Worm (Caenorhabditis elegans) whole organism, young adult: ENCODE results near the gene F34H10.5.
A peak's percentile ranks its signal among the peaks of the same experiment; 100 is the strongest.

Experiments used
- B0336.3 ChIP-seq: fragments of 200-800 bp; sonication (Bioruptor generic); IDR thresholded peaks from 2 replicates; pipeline ENCODE4 v1.3.6; 2022; ENCODE audit warnings: missing genetic modification characterization, missing compliant biosample characterization
- D2030.7 ChIP-seq: fragments of 200-800 bp; sonication (Bioruptor generic); IDR thresholded peaks from 2 replicates; pipeline ENCODE4 v1.3.6; 2022; ENCODE audit warnings: missing genetic modification reagents, missing genetic modification characterization, missing compliant biosample characterization
- F22D6.2 ChIP-seq: sonication (generic microtip); optimal IDR thresholded peaks from 2 replicates; lab custom pipeline; 2016; ENCODE audit warnings: mild to moderate bottlenecking, missing genetic modification characterization, missing compliant biosample characterization
- F23B12.7 ChIP-seq: sonication (generic microtip); optimal IDR thresholded peaks from 2 replicates; lab custom pipeline; 2017; ENCODE audit warnings: missing genetic modification characterization, mild to moderate bottlenecking, missing compliant biosample characterization, antibody characterized with exemption, moderate library complexity; ENCODE audit not compliant: insufficient read depth
- F37B4.10 ChIP-seq: fragments of 200-800 bp; sonication (Bioruptor generic); IDR thresholded peaks from 2 replicates; pipeline ENCODE4 v1.3.6; 2022; ENCODE audit warnings: missing genetic modification characterization, missing compliant biosample characterization
- F57A8.1 ChIP-seq: fragments of 200-800 bp; sonication (Bioruptor generic); optimal IDR thresholded peaks from 2 replicates; lab custom pipeline; 2018; ENCODE audit warnings: mild to moderate bottlenecking, missing genetic modification characterization, moderate library complexity, missing compliant biosample characterization
- Y56A3A.18 ChIP-seq: fragments of 200-800 bp; sonication (Bioruptor generic); IDR thresholded peaks from 2 replicates; pipeline ENCODE4 v1.3.6; 2022; ENCODE audit warnings: missing genetic modification reagents, missing genetic modification characterization, missing compliant biosample characterization
- Y95B8A.8 ChIP-seq: fragments of 200-800 bp; sonication (Bioruptor generic); IDR thresholded peaks from 2 replicates; pipeline ENCODE4 v1.3.6; 2022; ENCODE audit warnings: missing genetic modification reagents, missing genetic modification characterization, missing compliant biosample characterization
- aptf-3 ChIP-seq: fragments of 200-800 bp; sonication (Bioruptor generic); IDR thresholded peaks from 2 replicates; pipeline ENCODE4 v1.3.6; 2022; ENCODE audit warnings: missing genetic modification characterization, missing compliant biosample characterization
- athp-1 ChIP-seq: sonication (generic microtip); optimal IDR thresholded peaks from 2 replicates; lab custom pipeline; 2017; ENCODE audit warnings: mild to moderate bottlenecking, missing genetic modification characterization, missing compliant biosample characterization
- ccch-3 ChIP-seq: fragments of 200-800 bp; sonication (Bioruptor generic); optimal IDR thresholded peaks from 2 replicates; lab custom pipeline; 2018; ENCODE audit warnings: mild to moderate bottlenecking, missing genetic modification characterization, missing compliant biosample characterization
- chd-7 ChIP-seq: sonication (generic microtip); optimal IDR thresholded peaks from 2 replicates; lab custom pipeline; 2016; ENCODE audit warnings: mild to moderate bottlenecking, missing genetic modification characterization, moderate library complexity, missing compliant biosample characterization
- die-1 ChIP-seq: sonication (generic microtip); optimal IDR thresholded peaks from 2 replicates; lab custom pipeline; 2016; ENCODE audit warnings: missing genotype, mild to moderate bottlenecking, missing genetic modification characterization, missing compliant biosample characterization
- dox-1 ChIP-seq: fragments of 200-800 bp; sonication (Bioruptor generic); IDR thresholded peaks from 2 replicates; pipeline ENCODE4 v1.3.6; 2022; ENCODE audit warnings: missing genetic modification reagents, missing genetic modification characterization, missing compliant biosample characterization
- efl-1 ChIP-seq: fragments of 150-350 bp; optimal IDR thresholded peaks from 2 replicates; lab custom pipeline; 2014; ENCODE audit warnings: missing biosample characterization, missing genetic modification reagents, missing genetic modification characterization
- egl-18 ChIP-seq: fragments of 200-800 bp; sonication (Bioruptor generic); IDR thresholded peaks from 2 replicates; pipeline ENCODE4 v1.3.6; 2022; ENCODE audit warnings: missing genetic modification reagents, missing genetic modification characterization, missing compliant biosample characterization
- egl-44 ChIP-seq: fragments of 200-800 bp; sonication (Bioruptor generic); IDR thresholded peaks from 2 replicates; pipeline ENCODE4 v1.3.6; 2022; ENCODE audit warnings: missing genetic modification reagents, missing genetic modification characterization, missing compliant biosample characterization
- gei-17 ChIP-seq: fragments of 200-800 bp; sonication (Bioruptor generic); optimal IDR thresholded peaks from 2 replicates; lab custom pipeline; 2018; ENCODE audit warnings: mild to moderate bottlenecking, missing genetic modification characterization, missing compliant biosample characterization
- hlh-12 ChIP-seq: sonication (generic microtip); optimal IDR thresholded peaks from 2 replicates; lab custom pipeline; 2016; ENCODE audit warnings: missing genetic modification characterization, missing compliant biosample characterization
- hmg-20 ChIP-seq: fragments of 200-800 bp; sonication (Bioruptor generic); IDR thresholded peaks from 2 replicates; pipeline ENCODE4 v1.3.6; 2022; ENCODE audit warnings: missing genetic modification reagents, missing genetic modification characterization, missing compliant biosample characterization
- hrde-1 ChIP-seq: sonication (generic microtip); optimal IDR thresholded peaks from 2 replicates; lab custom pipeline; 2016; ENCODE audit warnings: missing genetic modification characterization, mild to moderate bottlenecking, missing compliant biosample characterization, moderate library complexity, missing genotype, missing genetic modification reagents, borderline replicate concordance
- lin-40 ChIP-seq: sonication (generic microtip); optimal IDR thresholded peaks from 2 replicates; lab custom pipeline; 2016; ENCODE audit warnings: missing genetic modification characterization, mild to moderate bottlenecking, missing compliant biosample characterization, missing genotype, missing genetic modification reagents
- mcd-1 ChIP-seq: fragments of 200-800 bp; sonication (Bioruptor generic); IDR thresholded peaks from 2 replicates; pipeline ENCODE4 v1.3.6; 2022; ENCODE audit warnings: missing genetic modification reagents, missing genetic modification characterization, missing compliant biosample characterization
- mel-28 ChIP-seq: sonication (generic microtip); optimal IDR thresholded peaks from 2 replicates; lab custom pipeline; 2016; ENCODE audit warnings: borderline replicate concordance, mild to moderate bottlenecking, missing genetic modification characterization, missing compliant biosample characterization
- nhr-120 ChIP-seq: fragments of 200-800 bp; sonication (Bioruptor generic); IDR thresholded peaks from 2 replicates; pipeline ENCODE4 v1.3.6; 2022; ENCODE audit warnings: missing genetic modification characterization, missing compliant biosample characterization
- nhr-27 ChIP-seq: fragments of 200-800 bp; sonication (Bioruptor generic); optimal IDR thresholded peaks from 2 replicates; lab custom pipeline; 2018; ENCODE audit warnings: mild to moderate bottlenecking, missing genetic modification characterization, moderate library complexity, missing compliant biosample characterization
- rpc-1 ChIP-seq, 2 experiments: fragments of 150-350 bp in 1 of 2; sonication (generic microtip) in 1 of 2; optimal IDR thresholded peaks; 2 replicates each; lab custom pipeline; 2014 to 2018; ENCODE audit warnings: missing biosample characterization in 1 of 2, missing genetic modification characterization in 1 of 2, missing genetic modification reagents in 1 of 2, missing genotype in 1 of 2
- sea-2 ChIP-seq: fragments of 200-800 bp; sonication (Bioruptor generic); IDR thresholded peaks from 2 replicates; pipeline ENCODE4 v1.3.6; 2022; ENCODE audit warnings: missing genetic modification characterization, missing compliant biosample characterization
- somi-1 ChIP-seq: fragments of 200-800 bp; sonication (Bioruptor generic); optimal IDR thresholded peaks from 2 replicates; lab custom pipeline; 2018; ENCODE audit warnings: mild to moderate bottlenecking, missing genetic modification characterization, missing compliant biosample characterization
- unc-130 ChIP-seq: sonication (generic microtip); optimal IDR thresholded peaks from 2 replicates; lab custom pipeline; 2016; ENCODE audit warnings: missing genetic modification reagents, missing genetic modification characterization, missing compliant biosample characterization
- unc-62 ChIP-seq: fragments of 150-350 bp; optimal IDR thresholded peaks from 2 replicates; lab custom pipeline; 2014; ENCODE audit warnings: missing biosample characterization, missing genetic modification reagents, missing genetic modification characterization
- xnd-1 ChIP-seq: sonication (generic microtip); optimal IDR thresholded peaks from 2 replicates; lab custom pipeline; 2016; ENCODE audit warnings: missing genotype, missing genetic modification reagents, missing genetic modification characterization, missing compliant biosample characterization
- ztf-22 ChIP-seq: fragments of 200-800 bp; sonication (Bioruptor generic); optimal IDR thresholded peaks from 2 replicates; lab custom pipeline; 2018; ENCODE audit warnings: mild to moderate bottlenecking, missing genetic modification characterization, moderate library complexity, missing compliant biosample characterization
- ztf-6 ChIP-seq: fragments of 200-800 bp; sonication (Bioruptor generic); IDR thresholded peaks from 2 replicates; pipeline ENCODE4 v1.3.6; 2022; ENCODE audit warnings: missing genetic modification reagents, missing genetic modification characterization, missing compliant biosample characterization

The F34H10.5 gene

ce11 chrX:9638825-9639474, 3.5 kb downstream of the F34H10.5 start (continued):
- no peak for TF ChIP-seq ccch-3
- no peak for TF ChIP-seq mcd-1
- no peak for TF ChIP-seq F57A8.1 (GFP tag; lab: Kevin White, UChicago)
- TF ChIP-seq unc-62 = no peak
- TF ChIP-seq Y56A3A.18 (GFP tag; lab: Robert Waterston, UW) = no peak
- no peak for TF ChIP-seq efl-1 (GFP tag; lab: Kevin White, UChicago)
- TF ChIP-seq egl-18 (GFP tag; lab: Robert Waterston, UW) = no peak
- TF ChIP-seq, all 124 proteins: peak for 4

ce11 chrX:9640902-9641301, 5.4 kb downstream of the F34H10.5 start:
- TF ChIP-seq F37B4.10 (GFP tag; lab: Robert Waterston, UW) = no peak
- TF ChIP-seq ztf-22 = no peak
- TF ChIP-seq egl-44 (GFP tag; lab: Robert Waterston, UW) = no peak
- TF ChIP-seq chd-7 (tag; lab: Kevin White, UChicago) = no peak
- no peak for TF ChIP-seq gei-17 (GFP tag; lab: Kevin White, UChicago)
- no peak for TF ChIP-seq rpc-1 (optimal IDR thresholded peaks at IDR 0.05; lab: Kevin White, UChicago)
- TF ChIP-seq rpc-1 (tag; optimal IDR thresholded peaks at IDR 0.05; lab: Kevin White, UChicago) = no peak
- TF ChIP-seq unc-130 (GFP tag; lab: Kevin White, UChicago) = no peak
- no peak for TF ChIP-seq hmg-20
- no peak for TF ChIP-seq dox-1
- no peak for TF ChIP-seq aptf-3 (GFP tag; lab: Robert Waterston, UW)
- TF ChIP-seq sea-2 (GFP tag; lab: Robert Waterston, UW) = no peak
- TF ChIP-seq Y95B8A.8 (GFP tag; lab: Robert Waterston, UW) = no peak
- TF ChIP-seq nhr-27 (tag; lab: Kevin White, UChicago) = no peak

ce11 chrX:9642775-9643461, 7.4 kb downstream of the F34H10.5 start:
- TF ChIP-seq F37B4.10 (GFP tag; lab: Robert Waterston, UW) = no peak
- TF ChIP-seq F23B12.7 (tag; lab: Kevin White, UChicago) = no peak
- TF ChIP-seq ztf-6 (GFP tag; lab: Robert Waterston, UW) = no peak
- no peak for TF ChIP-seq nhr-120
- peak; percentile 39 for TF ChIP-seq lin-40 (tag; lab: Kevin White, UChicago)
- peak; percentile 65 for TF ChIP-seq somi-1 (GFP tag; lab: Kevin White, UChicago)
- TF ChIP-seq, all 124 proteins: peak for 2

ce11 chrX:9648098-9648574, 12.7 kb downstream of the F34H10.5 start, which contains the start of gene F34H10.4:
F34H10.4 (plus strand) TSS chrX:9648524.
- TF ChIP-seq die-1 (tag; lab: Kevin White, UChicago) = no peak
- no peak for TF ChIP-seq lin-40 (tag; lab: Kevin White, UChicago)
- TF ChIP-seq athp-1 (tag; lab: Kevin White, UChicago) = no peak
- no peak for TF ChIP-seq hrde-1 (tag; lab: Kevin White, UChicago)
- TF ChIP-seq F22D6.2 (tag; lab: Kevin White, UChicago) = no peak
- TF ChIP-seq xnd-1 = no peak
- TF ChIP-seq D2030.7 = no peak
- no peak for TF ChIP-seq ztf-22
- no peak for TF ChIP-seq mel-28 (tag; lab: Kevin White, UChicago)
- TF ChIP-seq hlh-12 (tag; lab: Kevin White, UChicago) = no peak
- TF ChIP-seq B0336.3 (GFP tag; lab: Robert Waterston, UW) = no peak
